Fruit fly (Drosophila melanogaster): ENCODE data around the gene Rh4.

DNA sequence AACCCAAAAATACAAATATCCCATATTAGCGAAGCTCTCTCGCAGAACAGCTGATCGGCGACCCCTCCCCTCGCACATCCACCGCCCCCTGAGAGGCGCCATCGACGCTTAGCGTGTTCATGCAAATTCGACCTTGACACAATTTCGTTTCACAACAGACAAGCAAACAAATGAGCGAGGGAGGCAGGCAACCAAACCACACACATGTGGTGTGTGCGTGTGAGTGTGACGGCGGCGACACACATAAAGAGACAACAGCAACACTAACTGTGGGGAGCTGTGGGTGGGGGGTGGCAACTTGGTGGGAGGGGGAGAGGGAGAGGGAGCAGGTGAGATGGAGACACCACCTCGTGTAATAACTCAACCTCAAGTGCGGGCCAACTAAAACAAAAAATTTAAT, 37.6 kb downstream of the Rh4 start:
- TF ChIP-seq CG5204 (GFP tag; optimal IDR thresholded peaks at IDR 0.05) (no peak), kay (GFP tag; ENCODE audit: borderline replicate concordance) (no peak), Hr96 (GFP tag; optimal IDR thresholded peaks at IDR 0.05) (no peak), toe (GFP tag; optimal IDR thresholded peaks at IDR 0.05) (no peak), cic (GFP tag; optimal IDR thresholded peaks at IDR 0.05) (no peak), CG12768 (GFP tag; optimal IDR thresholded peaks at IDR 0.05) (no peak), bab1 (GFP tag; optimal IDR thresholded peaks at IDR 0.05) (no peak), CG33017 (tag; optimal IDR thresholded peaks at IDR 0.05) (no peak), tj (GFP tag; optimal IDR thresholded peaks at IDR 0.05) (no peak), Mnt (GFP tag; optimal IDR thresholded peaks at IDR 0.05) (no peak), CG14711 (tag; optimal IDR thresholded peaks at IDR 0.05) (no peak), CG1620 (GFP tag; optimal IDR thresholded peaks at IDR 0.05) (no peak), Crg-1 (GFP tag; optimal IDR thresholded peaks at IDR 0.05) (no peak)

Data from whole organism, adult.